Worm (Caenorhabditis elegans) whole organism, young adult: ENCODE results near the gene prk-2.

Experiments used
- B0019.2 ChIP-seq: fragments of 200-800 bp; sonication (Bioruptor generic); conservative IDR thresholded peaks from 2 replicates; pipeline ENCODE4 v1.3.6; 2022; ENCODE audit warnings: missing genetic modification reagents, missing genetic modification characterization, missing compliant biosample characterization
- B0261.1 ChIP-seq: sonication (generic microtip); optimal IDR thresholded peaks from 2 replicates; lab custom pipeline; 2016; ENCODE audit warnings: mild to moderate bottlenecking, missing genetic modification characterization, moderate library complexity, missing compliant biosample characterization
- C06A6.2 ChIP-seq: fragments of 200-800 bp; sonication (Bioruptor generic); conservative IDR thresholded peaks from 2 replicates; pipeline ENCODE4 v1.3.6; 2022; ENCODE audit warnings: missing genetic modification characterization, missing compliant biosample characterization
- C17E4.6 ChIP-seq: fragments of 200-800 bp; sonication (Bioruptor generic); IDR thresholded peaks from 2 replicates; pipeline ENCODE4 v1.3.6; 2022; ENCODE audit warnings: missing genetic modification reagents, missing genetic modification characterization, missing compliant biosample characterization
- F22D6.2 ChIP-seq: sonication (generic microtip); optimal IDR thresholded peaks from 2 replicates; lab custom pipeline; 2016; ENCODE audit warnings: mild to moderate bottlenecking, missing genetic modification characterization, missing compliant biosample characterization
- F37B4.10 ChIP-seq: fragments of 200-800 bp; sonication (Bioruptor generic); IDR thresholded peaks from 2 replicates; pipeline ENCODE4 v1.3.6; 2022; ENCODE audit warnings: missing genetic modification characterization, missing compliant biosample characterization
- F39B2.1 ChIP-seq: fragments of 200-800 bp; sonication (Bioruptor generic); IDR thresholded peaks from 2 replicates; pipeline ENCODE4 v1.3.6; 2022; ENCODE audit warnings: missing genetic modification reagents, missing genetic modification characterization, missing compliant biosample characterization
- F52B5.7 ChIP-seq: sonication (generic microtip); optimal IDR thresholded peaks from 2 replicates; lab custom pipeline; 2016; ENCODE audit warnings: mild to moderate bottlenecking, missing genetic modification characterization, missing compliant biosample characterization
- T07F8.4 ChIP-seq: sonication (generic microtip); optimal IDR thresholded peaks from 2 replicates; lab custom pipeline; 2016; ENCODE audit warnings: mild to moderate bottlenecking, missing genetic modification characterization, moderate library complexity, missing compliant biosample characterization
- T26A5.8 ChIP-seq: sonication (generic microtip); optimal IDR thresholded peaks from 2 replicates; lab custom pipeline; 2016; ENCODE audit warnings: missing genetic modification characterization, missing compliant biosample characterization
- Y56A3A.18 ChIP-seq: fragments of 200-800 bp; sonication (Bioruptor generic); IDR thresholded peaks from 2 replicates; pipeline ENCODE4 v1.3.6; 2022; ENCODE audit warnings: missing genetic modification reagents, missing genetic modification characterization, missing compliant biosample characterization
- Y67H2A.10 ChIP-seq: fragments of 200-800 bp; sonication (Bioruptor generic); conservative IDR thresholded peaks from 2 replicates; pipeline ENCODE4 v1.3.6; 2022; ENCODE audit warnings: missing genetic modification reagents, missing genetic modification characterization, missing compliant biosample characterization
- Y95B8A.8 ChIP-seq: fragments of 200-800 bp; sonication (Bioruptor generic); IDR thresholded peaks from 2 replicates; pipeline ENCODE4 v1.3.6; 2022; ENCODE audit warnings: missing genetic modification reagents, missing genetic modification characterization, missing compliant biosample characterization
- ZK185.1 ChIP-seq: sonication (generic microtip); optimal IDR thresholded peaks from 2 replicates; lab custom pipeline; 2016; ENCODE audit warnings: mild to moderate bottlenecking, missing genetic modification characterization, missing compliant biosample characterization; ENCODE audit not compliant: poor library complexity, severe bottlenecking
- akir-1 ChIP-seq: fragments of 200-800 bp; sonication (Bioruptor generic); optimal IDR thresholded peaks from 2 replicates; lab custom pipeline; 2018; ENCODE audit warnings: mild to moderate bottlenecking, missing genetic modification characterization, moderate library complexity, missing compliant biosample characterization
- aptf-3 ChIP-seq: fragments of 200-800 bp; sonication (Bioruptor generic); IDR thresholded peaks from 2 replicates; pipeline ENCODE4 v1.3.6; 2022; ENCODE audit warnings: missing genetic modification characterization, missing compliant biosample characterization
- athp-1 ChIP-seq: sonication (generic microtip); optimal IDR thresholded peaks from 2 replicates; lab custom pipeline; 2017; ENCODE audit warnings: mild to moderate bottlenecking, missing genetic modification characterization, missing compliant biosample characterization
- attf-3 ChIP-seq: fragments of 200-800 bp; sonication (Bioruptor generic); conservative IDR thresholded peaks from 2 replicates; pipeline ENCODE4 v1.3.6; 2022; ENCODE audit warnings: missing genetic modification reagents, missing genetic modification characterization, missing compliant biosample characterization
- attf-5 ChIP-seq: fragments of 200-800 bp; sonication (Bioruptor generic); optimal IDR thresholded peaks from 2 replicates; lab custom pipeline; 2018; ENCODE audit warnings: mild to moderate bottlenecking, missing genetic modification characterization, missing compliant biosample characterization
- attf-6 ChIP-seq: fragments of 200-800 bp; sonication (Bioruptor generic); IDR thresholded peaks from 2 replicates; pipeline ENCODE4 v1.3.6; 2022; ENCODE audit warnings: missing genetic modification reagents, missing genetic modification characterization, missing compliant biosample characterization
- cebp-1 ChIP-seq, 2 experiments: fragments of 200-800 bp in 1 of 2; sonication (Bioruptor generic) in 1 of 2; sonication (generic microtip) in 1 of 2; IDR thresholded peaks in 1 of 2; optimal IDR thresholded peaks in 1 of 2; 2 replicates each; pipeline versions ENCODE4 v1.3.6 to Lab custom; 2017 to 2022; ENCODE audit warnings: missing compliant biosample characterization in 2 of 2, missing genetic modification characterization in 2 of 2, mild to moderate bottlenecking in 1 of 2, missing genetic modification reagents in 1 of 2, moderate library complexity in 1 of 2
- dox-1 ChIP-seq: fragments of 200-800 bp; sonication (Bioruptor generic); IDR thresholded peaks from 2 replicates; pipeline ENCODE4 v1.3.6; 2022; ENCODE audit warnings: missing genetic modification reagents, missing genetic modification characterization, missing compliant biosample characterization
- dpff-1 ChIP-seq: sonication (generic microtip); optimal IDR thresholded peaks from 2 replicates; lab custom pipeline; 2017; ENCODE audit warnings: mild to moderate bottlenecking, missing genetic modification characterization, missing compliant biosample characterization
- egl-44 ChIP-seq: fragments of 200-800 bp; sonication (Bioruptor generic); IDR thresholded peaks from 2 replicates; pipeline ENCODE4 v1.3.6; 2022; ENCODE audit warnings: missing genetic modification reagents, missing genetic modification characterization, missing compliant biosample characterization
- him-1 ChIP-seq: sonication (generic microtip); optimal IDR thresholded peaks from 2 replicates; lab custom pipeline; 2016; ENCODE audit warnings: missing genotype, missing genetic modification reagents, missing genetic modification characterization, missing compliant biosample characterization
- hmg-20 ChIP-seq: fragments of 200-800 bp; sonication (Bioruptor generic); IDR thresholded peaks from 2 replicates; pipeline ENCODE4 v1.3.6; 2022; ENCODE audit warnings: missing genetic modification reagents, missing genetic modification characterization, missing compliant biosample characterization
- hsf-1 ChIP-seq: fragments of 200-800 bp; sonication (Bioruptor generic); IDR thresholded peaks from 2 replicates; pipeline ENCODE4 v1.3.6; 2022; ENCODE audit warnings: missing genetic modification reagents, missing genetic modification characterization, missing compliant biosample characterization
- let-526 ChIP-seq: fragments of 200-800 bp; sonication (Bioruptor generic); IDR thresholded peaks from 2 replicates; pipeline ENCODE4 v1.3.6; 2022; ENCODE audit warnings: missing genetic modification reagents, missing genetic modification characterization, missing compliant biosample characterization
- lin-26 ChIP-seq: fragments of 200-800 bp; sonication (Bioruptor generic); IDR thresholded peaks from 2 replicates; pipeline ENCODE4 v1.3.6; 2022; ENCODE audit warnings: missing genetic modification reagents, missing genetic modification characterization, missing compliant biosample characterization
- lsl-1 ChIP-seq: fragments of 200-800 bp; sonication (Bioruptor generic); optimal IDR thresholded peaks from 2 replicates; lab custom pipeline; 2018; ENCODE audit warnings: mild to moderate bottlenecking, missing genetic modification characterization, moderate library complexity, missing compliant biosample characterization
- mel-28 ChIP-seq: sonication (generic microtip); optimal IDR thresholded peaks from 2 replicates; lab custom pipeline; 2016; ENCODE audit warnings: borderline replicate concordance, mild to moderate bottlenecking, missing genetic modification characterization, missing compliant biosample characterization
- mes-4 ChIP-seq: sonication (generic microtip); optimal IDR thresholded peaks from 2 replicates; lab custom pipeline; 2016; ENCODE audit warnings: missing genotype, missing genetic modification characterization, missing compliant biosample characterization
- nhr-179 ChIP-seq: sonication (generic microtip); optimal IDR thresholded peaks from 2 replicates; lab custom pipeline; 2016; ENCODE audit warnings: mild to moderate bottlenecking, missing genetic modification characterization, missing compliant biosample characterization
- nhr-27 ChIP-seq: fragments of 200-800 bp; sonication (Bioruptor generic); optimal IDR thresholded peaks from 2 replicates; lab custom pipeline; 2018; ENCODE audit warnings: mild to moderate bottlenecking, missing genetic modification characterization, moderate library complexity, missing compliant biosample characterization
- nhr-80 ChIP-seq: sonication (generic microtip); optimal IDR thresholded peaks from 2 replicates; lab custom pipeline; 2016; ENCODE audit warnings: missing genetic modification characterization, missing compliant biosample characterization
- sea-2 ChIP-seq: fragments of 200-800 bp; sonication (Bioruptor generic); IDR thresholded peaks from 2 replicates; pipeline ENCODE4 v1.3.6; 2022; ENCODE audit warnings: missing genetic modification characterization, missing compliant biosample characterization
- snpc-1.1 ChIP-seq: sonication (generic microtip); optimal IDR thresholded peaks from 2 replicates; lab custom pipeline; 2017; ENCODE audit warnings: missing genetic modification characterization, mild to moderate bottlenecking, missing compliant biosample characterization, antibody characterized with exemption, moderate library complexity, missing genotype, missing genetic modification reagents; ENCODE audit not compliant: insufficient read depth
- snpc-3.4 ChIP-seq: sonication (generic microtip); optimal IDR thresholded peaks from 2 replicates; lab custom pipeline; 2017; ENCODE audit warnings: missing genetic modification characterization, mild to moderate bottlenecking, missing compliant biosample characterization, antibody characterized with exemption, moderate library complexity, missing genotype, missing genetic modification reagents
- tbp1 ChIP-seq: fragments of 200-800 bp; sonication (Bioruptor generic); optimal IDR thresholded peaks from 2 replicates; lab custom pipeline; 2018; ENCODE audit warnings: mild to moderate bottlenecking, missing genetic modification characterization, missing compliant biosample characterization
- tbx-9 ChIP-seq: sonication (generic microtip); optimal IDR thresholded peaks from 2 replicates; lab custom pipeline; 2016; ENCODE audit warnings: borderline replicate concordance, missing genetic modification characterization, inconsistent platforms, missing compliant biosample characterization
- unc-130 ChIP-seq: sonication (generic microtip); optimal IDR thresholded peaks from 2 replicates; lab custom pipeline; 2016; ENCODE audit warnings: missing genetic modification reagents, missing genetic modification characterization, missing compliant biosample characterization
- unc-62 ChIP-seq: fragments of 150-350 bp; optimal IDR thresholded peaks from 2 replicates; lab custom pipeline; 2014; ENCODE audit warnings: missing biosample characterization, missing genetic modification reagents, missing genetic modification characterization
- xnd-1 ChIP-seq: sonication (generic microtip); optimal IDR thresholded peaks from 2 replicates; lab custom pipeline; 2016; ENCODE audit warnings: missing genotype, missing genetic modification reagents, missing genetic modification characterization, missing compliant biosample characterization
- zfh-2 ChIP-seq: fragments of 200-800 bp; sonication (Bioruptor generic); conservative IDR thresholded peaks from 2 replicates; pipeline ENCODE4 v1.3.6; 2022; ENCODE audit warnings: missing genetic modification reagents, missing genetic modification characterization, missing compliant biosample characterization
- ztf-18 ChIP-seq: sonication (generic microtip); optimal IDR thresholded peaks from 2 replicates; lab custom pipeline; 2016; ENCODE audit warnings: missing genotype, mild to moderate bottlenecking, missing genetic modification characterization, missing compliant biosample characterization
- ztf-22 ChIP-seq: fragments of 200-800 bp; sonication (Bioruptor generic); optimal IDR thresholded peaks from 2 replicates; lab custom pipeline; 2018; ENCODE audit warnings: mild to moderate bottlenecking, missing genetic modification characterization, moderate library complexity, missing compliant biosample characterization
- ztf-25 ChIP-seq: fragments of 200-800 bp; sonication (Bioruptor generic); IDR thresholded peaks from 2 replicates; pipeline ENCODE4 v1.3.6; 2022; ENCODE audit warnings: missing genetic modification reagents, missing genetic modification characterization, missing compliant biosample characterization

Gene prk-2

ce11 chrIII:3389426-3390020 is 19.5 kb upstream of the prk-2 start, which contains the start of the genes elmd-1 and hecw-1 (continued):
- TF ChIP-seq ZK185.1 (tag; lab: Kevin White, UChicago) = no peak
- TF ChIP-seq nhr-27 = no peak
- no peak for TF ChIP-seq F39B2.1 (GFP tag; lab: Robert Waterston, UW)
- peak; percentile 86 for TF ChIP-seq nhr-80 (tag; lab: Kevin White, UChicago)
- peak; percentile 59 for TF ChIP-seq ztf-22
- TF ChIP-seq sea-2 (GFP tag; lab: Robert Waterston, UW) = no peak
- no peak for TF ChIP-seq C06A6.2 (GFP tag; lab: Robert Waterston, UW)
- TF ChIP-seq attf-6 (GFP tag; lab: Robert Waterston, UW) = peak; percentile 65; the same call in 1 of the 2 replicates
- peak; percentile 29 for TF ChIP-seq athp-1 (tag; lab: Kevin White, UChicago)
- peak; percentile 82 for TF ChIP-seq lsl-1 (GFP tag; lab: Kevin White, UChicago)
- peak; percentile 45; the same call in 1 of the 2 replicates for TF ChIP-seq B0019.2 (GFP tag; lab: Robert Waterston, UW)
- TF ChIP-seq nhr-179 (tag; lab: Kevin White, UChicago) = no peak
- 0 out of 2 replicates have a peak, but pooled peaks have one; percentile 17 for TF ChIP-seq cebp-1 (GFP tag; IDR thresholded peaks at IDR 0.05; lab: Robert Waterston, UW)
- TF ChIP-seq cebp-1 (tag; optimal IDR thresholded peaks at IDR 0.05; lab: Kevin White, UChicago) = peak; percentile 56
- TF ChIP-seq F37B4.10 (GFP tag; lab: Robert Waterston, UW) = no peak
- no peak for TF ChIP-seq C17E4.6
- no peak for TF ChIP-seq mel-28 (tag; lab: Kevin White, UChicago)
- no peak for TF ChIP-seq T26A5.8
- peak; percentile 31 for TF ChIP-seq snpc-3.4 (tag; lab: Kevin White, UChicago)
- TF ChIP-seq Y95B8A.8 (GFP tag; lab: Robert Waterston, UW) = 0 out of 2 replicates have a peak, but pooled peaks have one; percentile 59
- TF ChIP-seq ztf-18 (tag; lab: Kevin White, UChicago) = peak; percentile 67
- TF ChIP-seq let-526 (GFP tag; lab: Robert Waterston, UW) = no peak
- TF ChIP-seq dox-1 (GFP tag; lab: Robert Waterston, UW) = peak; percentile 78
- TF ChIP-seq unc-62 (GFP tag; lab: Kevin White, UChicago) = no peak
- 0 out of 2 replicates have a peak, but pooled peaks have one; percentile 36 for TF ChIP-seq zfh-2
- no peak for TF ChIP-seq F22D6.2 (tag; lab: Kevin White, UChicago)
- peak; percentile 38 for TF ChIP-seq him-1
- TF ChIP-seq dpff-1 (tag; lab: Kevin White, UChicago) = no peak
- TF ChIP-seq akir-1 (GFP tag; lab: Kevin White, UChicago) = no peak
- TF ChIP-seq egl-44 (GFP tag; lab: Robert Waterston, UW) = peak; percentile 72; the same call in 1 of the 2 replicates
- TF ChIP-seq xnd-1 (tag; lab: Kevin White, UChicago) = peak; percentile 36
- no peak for TF ChIP-seq mes-4 (tag; lab: Kevin White, UChicago)
- 0 out of 2 replicates have a peak, but pooled peaks have one; percentile 35 for TF ChIP-seq hsf-1 (GFP tag; lab: Robert Waterston, UW)
- peak; percentile 64 for TF ChIP-seq snpc-1.1 (tag; lab: Kevin White, UChicago)
- no peak for TF ChIP-seq attf-3

- no peak for TF ChIP-seq F22D6.2 (tag; lab: Kevin White, UChicago)
- no peak for TF ChIP-seq attf-3
- no peak for TF ChIP-seq B0261.1
- TF ChIP-seq attf-5 (GFP tag; lab: Kevin White, UChicago) = no peak
- no peak for TF ChIP-seq Y67H2A.10
- no peak for TF ChIP-seq lin-26 (GFP tag; lab: Robert Waterston, UW)
- TF ChIP-seq zfh-2 = no peak
- TF ChIP-seq tbx-9 (tag; lab: Kevin White, UChicago) = no peak
- no peak for TF ChIP-seq ztf-25 (GFP tag; lab: Robert Waterston, UW)
- no peak for TF ChIP-seq T07F8.4 (tag; lab: Kevin White, UChicago)
- TF ChIP-seq F37B4.10 (GFP tag; lab: Robert Waterston, UW) = no peak
- no peak for TF ChIP-seq hmg-20 (GFP tag; lab: Robert Waterston, UW)
- TF ChIP-seq aptf-3 (GFP tag; lab: Robert Waterston, UW) = no peak
- TF ChIP-seq tbp1 (GFP tag; lab: Kevin White, UChicago) = no peak
- no peak for TF ChIP-seq Y95B8A.8 (GFP tag; lab: Robert Waterston, UW)
- TF ChIP-seq nhr-179 (tag; lab: Kevin White, UChicago) = no peak
- TF ChIP-seq Y56A3A.18 (GFP tag; lab: Robert Waterston, UW) = no peak
- no peak for TF ChIP-seq F52B5.7
- no peak for TF ChIP-seq unc-130 (GFP tag; lab: Kevin White, UChicago)
These were observed 12.5 kb upstream of the prk-2 start for ce11 chrIII:3382465-3382864.
